Worm (Caenorhabditis elegans) whole organism, L4 larva: Measurements from ENCODE around the gene Y53C12A.10.
A peak's percentile ranks its signal among the peaks of the same experiment; 100 is the strongest.

Source experiments
- F44E2.7 ChIP-seq: fragments of 200-800 bp; sonication (Bioruptor generic); IDR thresholded peaks from 2 replicates; pipeline ENCODE4 v2.1.2; 2022; ENCODE audit warnings: missing genetic modification characterization, missing compliant biosample characterization
- T20F7.1 ChIP-seq: fragments of 200-800 bp; sonication (Bioruptor generic); optimal IDR thresholded peaks from 2 replicates; lab custom pipeline; 2018; ENCODE audit warnings: mild to moderate bottlenecking, missing genetic modification characterization, missing compliant biosample characterization
- aha-1 ChIP-seq: fragments of 150-350 bp; peaks from one replicate; lab custom pipeline; 2014; ENCODE audit warnings: missing biosample characterization, missing genetic modification characterization
- dpl-1 ChIP-seq: fragments of 150-350 bp; optimal IDR thresholded peaks from 2 replicates; lab custom pipeline; 2014; ENCODE audit warnings: missing biosample characterization, missing genetic modification reagents, missing genetic modification characterization
- egl-43 ChIP-seq: fragments of 200-800 bp; sonication (Bioruptor generic); IDR thresholded peaks from 2 replicates; pipeline ENCODE4 v1.3.6; 2022; ENCODE audit warnings: missing genetic modification reagents, missing genetic modification characterization, missing compliant biosample characterization
- hlh-30 ChIP-seq: sonication (generic microtip); optimal IDR thresholded peaks from 2 replicates; lab custom pipeline; 2017; ENCODE audit warnings: antibody characterized with exemption, mild to moderate bottlenecking, missing genetic modification characterization, missing compliant biosample characterization; ENCODE audit not compliant: insufficient read depth
- lim-7 ChIP-seq: fragments of 200-800 bp; sonication (Bioruptor generic); IDR thresholded peaks from 2 replicates; pipeline ENCODE4 v1.3.6; 2022; ENCODE audit warnings: missing genetic modification characterization, missing compliant biosample characterization
- nhr-28 ChIP-seq: fragments of 150-350 bp; optimal IDR thresholded peaks from 2 replicates; lab custom pipeline; 2014; ENCODE audit warnings: missing biosample characterization, missing genetic modification characterization
- php-3 ChIP-seq: fragments of 200-800 bp; sonication (Bioruptor generic); IDR thresholded peaks from 2 replicates; pipeline ENCODE4 v1.3.6; 2022; ENCODE audit warnings: missing genetic modification reagents, missing genetic modification characterization, missing compliant biosample characterization
- pqm-1 ChIP-seq: sonication (generic microtip); optimal IDR thresholded peaks from 2 replicates; lab custom pipeline; 2017; ENCODE audit warnings: missing biosample characterization, missing genetic modification characterization

Gene Y53C12A.10

ce11 chrII:9656210-9656755, 48.4 kb downstream of the Y53C12A.10 start, which contains the start of gene gstk-1 (continued):
- TF ChIP-seq egl-43 (GFP tag; lab: Robert Waterston, UW), result no peak
- TF ChIP-seq T20F7.1 (GFP tag; lab: Kevin White, UChicago), result peak; percentile 16
- no peak for TF ChIP-seq dpl-1 (GFP tag; lab: Kevin White, UChicago)
- peak; percentile 2 for TF ChIP-seq aha-1 (tag; lab: Kevin White, UChicago)

ce11 chrII:9655530-9656139, 49.0 kb downstream of the Y53C12A.10 start, which contains the start of gene ZK1307.1:
TSS of gene ZK1307.1 (minus strand) at chrII:9655580.
- TF ChIP-seq F44E2.7 (GFP tag; lab: Robert Waterston, UW), result no peak
- peak; percentile 27 for TF ChIP-seq nhr-28 (tag; lab: Kevin White, UChicago)
- peak; percentile 69 for TF ChIP-seq php-3 (GFP tag; lab: Robert Waterston, UW)
- peak; percentile 47 for TF ChIP-seq pqm-1 (tag; lab: Kevin White, UChicago)
- peak; percentile 56 for TF ChIP-seq hlh-30 (tag; lab: Kevin White, UChicago)
- no peak for TF ChIP-seq lim-7
